Fruit fly (Drosophila melanogaster) S2 (cell line): ENCODE results near the gene Sur-8.

Experiments used
- CG8478 ChIP-seq: fragments of >200 bp; optimal IDR thresholded peaks from 2 replicates; lab custom pipeline; 2018
- CTCF ChIP-seq, 2 experiments: fragments of >200 bp; optimal IDR thresholded peaks; 2 replicates each; lab custom pipeline; 2018

DNA sequence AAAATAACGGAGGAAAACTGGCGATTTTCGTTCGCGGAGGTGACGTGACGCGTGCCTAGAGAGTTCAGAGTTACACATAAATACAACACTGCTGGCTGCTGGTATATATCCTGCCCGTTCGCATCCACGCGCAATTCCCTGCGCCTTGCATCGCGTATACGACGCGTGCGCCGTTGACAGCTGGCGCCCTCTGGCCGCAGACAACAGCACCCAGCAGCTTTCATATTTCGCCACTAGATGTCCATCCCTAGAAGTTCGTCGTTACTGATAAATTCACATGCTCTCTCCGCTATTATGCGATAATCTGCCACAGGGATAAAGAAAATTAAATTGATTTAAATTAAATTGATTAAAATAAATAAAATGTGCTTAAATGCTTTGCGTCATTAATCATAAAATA is at the start of gene Sur-8:
- TF ChIP-seq CTCF (optimal IDR thresholded peaks at IDR 0.05; lab: Kevin White, UChicago) (peak; percentile 90 to 92), CG8478 (lab: Kevin White, UChicago) (no peak)
